Fruit fly (Drosophila melanogaster) whole organism, prepupa: ENCODE measurements around the gene CG31792.

Source experiments
- Blimp-1 ChIP-seq: fragments of 200-800 bp; sonication (Bioruptor generic); optimal IDR thresholded peaks from 3 replicates; lab custom pipeline; 2017; ENCODE audit warnings: missing biosample characterization, missing genetic modification characterization, mild to moderate bottlenecking, moderate library complexity, missing genetic modification reagents
- CG11762 ChIP-seq: fragments of 200-800 bp; sonication (Bioruptor generic); optimal IDR thresholded peaks from 3 replicates; lab custom pipeline; 2016; ENCODE audit warnings: missing biosample characterization, missing genetic modification characterization; ENCODE audit not compliant: insufficient read depth
- CG11902 ChIP-seq: fragments of 200-800 bp; sonication (Bioruptor generic); optimal IDR thresholded peaks from 3 replicates; lab custom pipeline; 2016; ENCODE audit warnings: missing biosample characterization, missing genetic modification characterization
- CG15336 ChIP-seq: fragments of 200-800 bp; sonication (Bioruptor generic); IDR thresholded peaks from 2 replicates; pipeline ENCODE4 v1.3.6; 2022; ENCODE audit warnings: missing biosample characterization, missing genetic modification characterization
- CG1621 ChIP-seq: fragments of 200-800 bp; sonication (Bioruptor generic); optimal IDR thresholded peaks from 3 replicates; lab custom pipeline; 2018; ENCODE audit warnings: missing biosample characterization, mild to moderate bottlenecking, missing genetic modification characterization
- CG16779 ChIP-seq: fragments of 200-800 bp; sonication (Bioruptor generic); optimal IDR thresholded peaks from 3 replicates; lab custom pipeline; 2017; ENCODE audit warnings: missing biosample characterization, mild to moderate bottlenecking, missing genetic modification characterization
- CG3032 ChIP-seq: fragments of 200-800 bp; optimal IDR thresholded peaks from 2 replicates; lab custom pipeline; 2019; ENCODE audit warnings: missing biosample characterization, mild to moderate bottlenecking, missing genetic modification characterization, moderate library complexity
- CG31627 ChIP-seq: fragments of 200-800 bp; sonication (Bioruptor generic); optimal IDR thresholded peaks from 3 replicates; lab custom pipeline; 2016; ENCODE audit warnings: missing biosample characterization, missing genetic modification characterization
- CG32006 ChIP-seq: fragments of 200-800 bp; sonication (Bioruptor generic); optimal IDR thresholded peaks from 3 replicates; lab custom pipeline; 2017; ENCODE audit warnings: missing biosample characterization, mild to moderate bottlenecking, missing genetic modification characterization
- CG34406 ChIP-seq: fragments of 200-800 bp; sonication (Bioruptor generic); optimal IDR thresholded peaks from 3 replicates; lab custom pipeline; 2016; ENCODE audit warnings: missing biosample characterization, missing genetic modification characterization
- CG3919 ChIP-seq: fragments of 200-800 bp; sonication (Bioruptor generic); optimal IDR thresholded peaks from 3 replicates; lab custom pipeline; 2016; ENCODE audit warnings: missing biosample characterization, missing genetic modification characterization
- CG6163 ChIP-seq: fragments of 200-800 bp; sonication (Bioruptor generic); IDR thresholded peaks from 3 replicates; pipeline ENCODE4 v1.3.6; 2022; ENCODE audit warnings: missing biosample characterization, missing genetic modification characterization
- CG6792 ChIP-seq: fragments of 200-800 bp; sonication (Bioruptor generic); optimal IDR thresholded peaks from 3 replicates; lab custom pipeline; 2016; ENCODE audit warnings: missing biosample characterization, missing genetic modification characterization
- CG6854 ChIP-seq: fragments of 200-800 bp; sonication (Bioruptor generic); optimal IDR thresholded peaks from 2 replicates; lab custom pipeline; 2017; ENCODE audit warnings: missing biosample characterization, mild to moderate bottlenecking, missing genetic modification characterization
- CG8119 ChIP-seq: fragments of 200-800 bp; sonication (Bioruptor generic); IDR thresholded peaks from 3 replicates; pipeline ENCODE4 v1.3.6; 2022; ENCODE audit warnings: missing biosample characterization, missing genetic modification characterization
- CG8319 ChIP-seq: fragments of 200-800 bp; sonication (Bioruptor generic); optimal IDR thresholded peaks from 3 replicates; lab custom pipeline; 2016; ENCODE audit warnings: missing biosample characterization, missing genetic modification characterization
- CG9139 ChIP-seq: fragments of 200-800 bp; sonication (Bioruptor generic); optimal IDR thresholded peaks from 3 replicates; lab custom pipeline; 2017; ENCODE audit warnings: missing biosample characterization, mild to moderate bottlenecking, missing genetic modification characterization
- Eip75B ChIP-seq: fragments of 200-800 bp; sonication (Bioruptor generic); optimal IDR thresholded peaks from 3 replicates; lab custom pipeline; 2016; ENCODE audit warnings: missing biosample characterization, missing genetic modification characterization
- Eip78C ChIP-seq: fragments of 200-800 bp; sonication (Bioruptor generic); peaks from one replicate; lab custom pipeline; 2016; ENCODE audit warnings: missing biosample characterization, missing genetic modification characterization
- Ets96B ChIP-seq: fragments of 200-800 bp; optimal IDR thresholded peaks from 2 replicates; lab custom pipeline; 2019; ENCODE audit warnings: missing biosample characterization, mild to moderate bottlenecking, missing genetic modification characterization, moderate library complexity
- Gug ChIP-seq: fragments of 200-800 bp; sonication (Bioruptor generic); IDR thresholded peaks from 2 replicates; pipeline ENCODE4 v1.3.6; 2022; ENCODE audit warnings: missing biosample characterization, missing genetic modification characterization
- Hr38 ChIP-seq: sonication (Bioruptor generic); optimal IDR thresholded peaks from 2 replicates; lab custom pipeline; 2016; ENCODE audit warnings: missing biosample characterization, missing genetic modification characterization
- Lpt ChIP-seq: fragments of 200-800 bp; sonication (Bioruptor generic); optimal IDR thresholded peaks from 3 replicates; lab custom pipeline; 2016; ENCODE audit warnings: missing biosample characterization, missing genetic modification characterization
- Met ChIP-seq: fragments of 200-800 bp; sonication (Bioruptor generic); optimal IDR thresholded peaks from 3 replicates; lab custom pipeline; 2016; ENCODE audit warnings: missing biosample characterization, missing genetic modification characterization
- Sox102F ChIP-seq: fragments of 200-800 bp; sonication (Bioruptor generic); optimal IDR thresholded peaks from 2 replicates; lab custom pipeline; 2016; ENCODE audit warnings: missing biosample characterization, mild to moderate bottlenecking, missing genetic modification characterization
- Sox15 ChIP-seq: fragments of 200-800 bp; sonication (Bioruptor generic); optimal IDR thresholded peaks from 3 replicates; lab custom pipeline; 2016; ENCODE audit warnings: missing biosample characterization, missing genetic modification characterization
- achi ChIP-seq: fragments of 200-800 bp; sonication (Bioruptor generic); optimal IDR thresholded peaks from 3 replicates; lab custom pipeline; 2016; ENCODE audit warnings: missing biosample characterization, missing genetic modification characterization
- acj6 ChIP-seq: fragments of 200-800 bp; sonication (Bioruptor generic); optimal IDR thresholded peaks from 3 replicates; lab custom pipeline; 2016; ENCODE audit warnings: missing biosample characterization, missing genetic modification characterization
- cyc ChIP-seq: fragments of 200-800 bp; sonication (Bioruptor generic); optimal IDR thresholded peaks from 3 replicates; lab custom pipeline; 2016; ENCODE audit warnings: missing biosample characterization, missing genetic modification characterization
- dac ChIP-seq: fragments of 200-800 bp; sonication (Bioruptor generic); optimal IDR thresholded peaks from 2 replicates; lab custom pipeline; 2017; ENCODE audit warnings: missing biosample characterization, mild to moderate bottlenecking, missing genetic modification characterization
- dsx ChIP-seq: fragments of 200-800 bp; optimal IDR thresholded peaks from 3 replicates; lab custom pipeline; 2019; ENCODE audit warnings: missing biosample characterization, mild to moderate bottlenecking, missing genetic modification characterization, moderate library complexity; ENCODE audit not compliant: poor library complexity, severe bottlenecking
- esn ChIP-seq: fragments of 200-800 bp; sonication (Bioruptor generic); optimal IDR thresholded peaks from 2 replicates; lab custom pipeline; 2016; ENCODE audit warnings: missing biosample characterization, mild to moderate bottlenecking, missing genetic modification characterization, moderate library complexity
- fkh ChIP-seq: fragments of 200-800 bp; sonication (Bioruptor generic); optimal IDR thresholded peaks from 3 replicates; lab custom pipeline; 2017; ENCODE audit warnings: missing biosample characterization, mild to moderate bottlenecking, missing genetic modification characterization, moderate library complexity
- pdm3 ChIP-seq: fragments of 200-800 bp; sonication (Bioruptor generic); optimal IDR thresholded peaks from 3 replicates; lab custom pipeline; 2016; ENCODE audit warnings: missing biosample characterization, missing genetic modification characterization
- salr ChIP-seq, 2 experiments: fragments of 200-800 bp; sonication (Bioruptor generic); optimal IDR thresholded peaks; 3 replicates each; lab custom pipeline; 2016 to 2018; ENCODE audit warnings: missing biosample characterization in 2 of 2, missing genetic modification characterization in 2 of 2, mild to moderate bottlenecking in 1 of 2
- spab ChIP-seq: fragments of 200-800 bp; sonication (Bioruptor generic); optimal IDR thresholded peaks from 2 replicates; lab custom pipeline; 2017; ENCODE audit warnings: missing biosample characterization, mild to moderate bottlenecking, missing genetic modification characterization, missing genetic modification reagents
- svp ChIP-seq: fragments of 200-800 bp; sonication (Bioruptor generic); peaks from one replicate; lab custom pipeline; 2016; ENCODE audit warnings: missing biosample characterization, missing genetic modification characterization
- vri ChIP-seq: fragments of 200-800 bp; sonication (Bioruptor generic); optimal IDR thresholded peaks from 3 replicates; lab custom pipeline; 2016; ENCODE audit warnings: missing biosample characterization, mild to moderate bottlenecking, missing genetic modification characterization

CG31792 gene

dm6 chr2L:18948065-18948723 lies 49.1 kb upstream of the CG31792 start (continued):
- peak; percentile 75 for TF ChIP-seq CG34406 (GFP tag; lab: Kevin White, UChicago)
- TF ChIP-seq spab (GFP tag; lab: Kevin White, UChicago), result peak; percentile 86
- peak; percentile 85 for TF ChIP-seq CG6792 (GFP tag; lab: Kevin White, UChicago)
- peak; percentile 85 for TF ChIP-seq Ets96B (tag; lab: Kevin White, UChicago)
- TF ChIP-seq CG11762 (GFP tag; lab: Kevin White, UChicago), result peak; percentile 54
- peak; percentile 85 for TF ChIP-seq Lpt (GFP tag; lab: Kevin White, UChicago)
- peak; percentile 89 for TF ChIP-seq pdm3
- peak; percentile 73 for TF ChIP-seq CG6163 (GFP tag; lab: Robert Waterston, UW)
- TF ChIP-seq CG3919 (GFP tag; lab: Kevin White, UChicago), result peak; percentile 79
- peak; percentile 89 for TF ChIP-seq CG3032 (tag; lab: Kevin White, UChicago)
- peak; percentile 69 for TF ChIP-seq CG9139
- TF ChIP-seq cyc, result peak; percentile 78
- no peak for TF ChIP-seq fkh (GFP tag; lab: Kevin White, UChicago)
- peak; percentile 84 for TF ChIP-seq svp (GFP tag; lab: Kevin White, UChicago)
- peak; percentile 43 for TF ChIP-seq CG11902
- TF ChIP-seq dac (GFP tag; lab: Kevin White, UChicago), result peak; percentile 38
- TF ChIP-seq CG8319 (GFP tag; lab: Kevin White, UChicago), result peak; percentile 53
- peak; percentile 91 for TF ChIP-seq CG8119 (GFP tag; lab: Robert Waterston, UW)
- TF ChIP-seq Hr38, result no peak
- peak; percentile 55 for TF ChIP-seq Gug (GFP tag; lab: Robert Waterston, UW)
- TF ChIP-seq esn, result peak; percentile 92
- peak; percentile 38 for TF ChIP-seq Blimp-1 (GFP tag; lab: Kevin White, UChicago)
- TF ChIP-seq CG32006 (GFP tag; lab: Kevin White, UChicago), result peak; percentile 88
- no peak for TF ChIP-seq CG6854

- TF ChIP-seq salr (GFP tag; optimal IDR thresholded peaks at IDR 0.05; lab: Kevin White, UChicago), result no peak
- TF ChIP-seq fkh (GFP tag; lab: Kevin White, UChicago), result peak; percentile 53
Observed at dm6 chr2L:18948724-18949108, 48.5 kb upstream of the CG31792 start, which contains the start of gene CG10428. CG10428 (plus strand) TSS chr2L:18948884.

- TF ChIP-seq achi (GFP tag; lab: Kevin White, UChicago) (peak; percentile 91), fkh (GFP tag; lab: Kevin White, UChicago) (peak; percentile 21), CG9139 (no peak)
Observed at dm6 chr2L:18951674-18952073, 45.6 kb upstream of the CG31792 start, which contains the start of gene Nedd8. Nedd8 (minus strand) TSS chr2L:18951837.

dm6 chr2L:18953512-18954254 lies 43.6 kb upstream of the CG31792 start:
- TF ChIP-seq Eip78C (peak; percentile 14), acj6 (GFP tag; lab: Kevin White, UChicago) (peak; percentile 11), CG16779 (no peak), Sox15 (GFP tag; lab: Kevin White, UChicago) (no peak), Eip75B (GFP tag; lab: Kevin White, UChicago) (no peak), CG6792 (GFP tag; lab: Kevin White, UChicago) (no peak), esn (peak; percentile 35), CG1621 (no peak), dsx (GFP tag; lab: Kevin White, UChicago) (peak; percentile 40), CG11762 (GFP tag; lab: Kevin White, UChicago) (no peak), Met (GFP tag; lab: Kevin White, UChicago) (peak; percentile 17), Sox102F (GFP tag; lab: Kevin White, UChicago) (no peak), vri (GFP tag; lab: Kevin White, UChicago) (peak; percentile 80), CG32006 (GFP tag; lab: Kevin White, UChicago) (peak; percentile 17), CG15336 (no peak), cyc (no peak), CG31627 (GFP tag; lab: Kevin White, UChicago) (no peak)
- TF ChIP-seq, all 60 proteins: peak for 7
